Worm (Caenorhabditis elegans) whole organism, L1 larva: ENCODE measurements around the gene micu-1.

ENCODE experiments used
- C16A3.4 ChIP-seq: fragments of 150-350 bp; optimal IDR thresholded peaks from 2 replicates; lab custom pipeline; 2014; ENCODE audit warnings: missing biosample characterization, missing genetic modification characterization
- C34B4.2 ChIP-seq: sonication (generic microtip); optimal IDR thresholded peaks from 2 replicates; lab custom pipeline; 2017; ENCODE audit warnings: mild to moderate bottlenecking, missing genetic modification characterization, missing compliant biosample characterization
- Y116A8C.19 ChIP-seq: sonication (generic microtip); optimal IDR thresholded peaks from 2 replicates; lab custom pipeline; 2016; ENCODE audit warnings: missing compliant biosample characterization, missing genetic modification characterization, borderline replicate concordance
- aha-1 ChIP-seq: fragments of 150-350 bp; optimal IDR thresholded peaks from 2 replicates; lab custom pipeline; 2014; ENCODE audit warnings: missing biosample characterization, missing genetic modification characterization
- alr-1 ChIP-seq: fragments of 200-800 bp; sonication (Bioruptor generic); optimal IDR thresholded peaks from 2 replicates; lab custom pipeline; 2018; ENCODE audit warnings: borderline replicate concordance, mild to moderate bottlenecking, missing genetic modification characterization, missing compliant biosample characterization
- ama-1 ChIP-seq: fragments of 150-350 bp; optimal IDR thresholded peaks from 2 replicates; lab custom pipeline; 2014
- blmp-1 ChIP-seq: fragments of 150-350 bp; optimal IDR thresholded peaks from 2 replicates; lab custom pipeline; 2014; ENCODE audit warnings: missing biosample characterization, missing genetic modification characterization
- ceh-8 ChIP-seq: fragments of 200-800 bp; sonication (Bioruptor generic); optimal IDR thresholded peaks from 2 replicates; lab custom pipeline; 2018; ENCODE audit warnings: mild to moderate bottlenecking, missing genetic modification characterization, moderate library complexity, missing compliant biosample characterization
- ceh-82 ChIP-seq, 3 experiments: fragments of 150-350 bp in 1 of 3; sonication (generic microtip) in 2 of 3; optimal IDR thresholded peaks; 2 replicates each; lab custom pipeline; 2014 to 2017; ENCODE audit warnings: missing biosample characterization in 3 of 3, missing genetic modification characterization in 3 of 3
- ceh-88 ChIP-seq: fragments of 200-800 bp; sonication (Bioruptor generic); IDR thresholded peaks from 2 replicates; pipeline ENCODE4 v1.3.6; 2022; ENCODE audit warnings: missing genetic modification characterization, missing compliant biosample characterization
- ceh-90 ChIP-seq: sonication (generic microtip); optimal IDR thresholded peaks from 2 replicates; lab custom pipeline; 2016; ENCODE audit warnings: missing genetic modification characterization, missing compliant biosample characterization
- dpl-1 ChIP-seq, 3 experiments: fragments of 150-350 bp in 2 of 3; sonication (generic microtip) in 1 of 3; optimal IDR thresholded peaks; 2 replicates each; lab custom pipeline; 2014 to 2017; ENCODE audit warnings: missing biosample characterization in 3 of 3, missing genetic modification characterization in 3 of 3, missing genetic modification reagents in 3 of 3
- dsc-1 ChIP-seq: sonication (generic microtip); optimal IDR thresholded peaks from 2 replicates; lab custom pipeline; 2016; ENCODE audit warnings: mild to moderate bottlenecking, missing genetic modification characterization, missing compliant biosample characterization
- efl-1 ChIP-seq, 4 experiments: fragments of 150-350 bp; optimal IDR thresholded peaks in 3 of 4; peaks in 1 of 4; 1 replicate in 1 of 4; 2 replicates in 3 of 4; lab custom pipeline; 2014; ENCODE audit warnings: missing biosample characterization in 2 of 4, missing genetic modification characterization in 2 of 4, missing genetic modification reagents in 2 of 4
- egl-13 ChIP-seq: sonication (generic microtip); optimal IDR thresholded peaks from 2 replicates; lab custom pipeline; 2016; ENCODE audit warnings: missing genotype, missing genetic modification reagents, missing genetic modification characterization, missing compliant biosample characterization
- elt-2 ChIP-seq: sonication (generic microtip); optimal IDR thresholded peaks from 2 replicates; lab custom pipeline; 2016; ENCODE audit warnings: missing genetic modification characterization, mild to moderate bottlenecking, inconsistent platforms, missing compliant biosample characterization, missing genetic modification reagents
- elt-3 ChIP-seq, 6 experiments: fragments of 150-350 bp in 1 of 6; sonication (generic microtip); optimal IDR thresholded peaks; 2 replicates each; lab custom pipeline; 2017 to 2018; ENCODE audit warnings: missing biosample characterization in 6 of 6, missing genetic modification characterization in 6 of 6, inconsistent platforms in 1 of 6
- ets-5 ChIP-seq: fragments of 200-800 bp; sonication (Bioruptor generic); IDR thresholded peaks from 2 replicates; pipeline ENCODE4 v1.3.6; 2022; ENCODE audit warnings: missing genetic modification characterization, missing compliant biosample characterization
- fkh-10 ChIP-seq: sonication (generic microtip); optimal IDR thresholded peaks from 2 replicates; lab custom pipeline; 2017; ENCODE audit warnings: missing biosample characterization, missing genetic modification reagents, missing genetic modification characterization
- fkh-4 ChIP-seq: sonication (generic microtip); optimal IDR thresholded peaks from 2 replicates; lab custom pipeline; 2016; ENCODE audit warnings: missing compliant biosample characterization, missing genetic modification characterization, borderline replicate concordance
- fkh-8 ChIP-seq: sonication (generic microtip); optimal IDR thresholded peaks from 2 replicates; lab custom pipeline; 2016; ENCODE audit warnings: mild to moderate bottlenecking, missing genetic modification characterization, missing compliant biosample characterization
- grh-1 ChIP-seq: fragments of 200-800 bp; sonication (Bioruptor generic); IDR thresholded peaks from 2 replicates; pipeline ENCODE4 v1.3.6; 2022; ENCODE audit warnings: missing genetic modification reagents, missing genetic modification characterization, missing compliant biosample characterization
- lin-13 ChIP-seq: fragments of 150-350 bp; optimal IDR thresholded peaks from 2 replicates; lab custom pipeline; 2014; ENCODE audit warnings: missing biosample characterization, missing genetic modification reagents, missing genetic modification characterization
- lin-39 ChIP-seq: fragments of 150-350 bp; optimal IDR thresholded peaks from 2 replicates; lab custom pipeline; 2014; ENCODE audit warnings: missing biosample characterization, missing genetic modification reagents, missing genetic modification characterization
- lsy-2 ChIP-seq, 2 experiments: fragments of 150-350 bp; optimal IDR thresholded peaks; 2 replicates each; lab custom pipeline; 2014; ENCODE audit warnings: missing biosample characterization in 2 of 2, missing genetic modification characterization in 2 of 2
- mdl-1 ChIP-seq, 2 experiments: fragments of 150-350 bp; optimal IDR thresholded peaks; 2 replicates each; lab custom pipeline; 2014 to 2017; ENCODE audit warnings: missing biosample characterization in 2 of 2, missing genetic modification characterization in 2 of 2, inconsistent platforms in 1 of 2
- mep-1 ChIP-seq: fragments of 150-350 bp; optimal IDR thresholded peaks from 2 replicates; lab custom pipeline; 2014; ENCODE audit warnings: missing biosample characterization, missing genetic modification characterization
- nhr-20 ChIP-seq: sonication (generic microtip); optimal IDR thresholded peaks from 2 replicates; lab custom pipeline; 2016; ENCODE audit warnings: mild to moderate bottlenecking, missing genetic modification characterization, missing compliant biosample characterization
- nhr-28 ChIP-seq: fragments of 150-350 bp; optimal IDR thresholded peaks from 2 replicates; lab custom pipeline; 2014; ENCODE audit warnings: missing biosample characterization, missing genetic modification characterization
- nhr-47 ChIP-seq: sonication (generic microtip); optimal IDR thresholded peaks from 2 replicates; lab custom pipeline; 2016; ENCODE audit warnings: mild to moderate bottlenecking, missing genetic modification characterization, moderate library complexity, missing compliant biosample characterization
- nhr-71 ChIP-seq: sonication (generic microtip); optimal IDR thresholded peaks from 2 replicates; lab custom pipeline; 2016; ENCODE audit warnings: mild to moderate bottlenecking, missing genetic modification characterization, moderate library complexity, missing compliant biosample characterization
- nhr-76 ChIP-seq: sonication (generic microtip); optimal IDR thresholded peaks from 2 replicates; lab custom pipeline; 2017; ENCODE audit warnings: missing biosample characterization, missing genetic modification characterization
- nhr-90 ChIP-seq: sonication (generic microtip); optimal IDR thresholded peaks from 2 replicates; lab custom pipeline; 2016; ENCODE audit warnings: mild to moderate bottlenecking, missing genetic modification characterization, missing compliant biosample characterization; ENCODE audit not compliant: poor library complexity
- pag-3 ChIP-seq: sonication (generic microtip); optimal IDR thresholded peaks from 2 replicates; lab custom pipeline; 2017; ENCODE audit warnings: missing genetic modification characterization, mild to moderate bottlenecking, missing compliant biosample characterization, antibody characterized with exemption, borderline replicate concordance; ENCODE audit not compliant: insufficient read depth
- pqm-1 ChIP-seq: sonication (generic microtip); optimal IDR thresholded peaks from 3 replicates; lab custom pipeline; 2017; ENCODE audit warnings: missing biosample characterization, missing genetic modification characterization
- rnt-1 ChIP-seq: sonication (generic microtip); optimal IDR thresholded peaks from 2 replicates; lab custom pipeline; 2016; ENCODE audit warnings: mild to moderate bottlenecking, missing genetic modification characterization, moderate library complexity, missing compliant biosample characterization
- skn-1 ChIP-seq: fragments of 150-350 bp; optimal IDR thresholded peaks from 2 replicates; lab custom pipeline; 2014; ENCODE audit warnings: missing biosample characterization, missing genetic modification characterization
- snu-23 ChIP-seq: sonication (generic microtip); optimal IDR thresholded peaks from 2 replicates; lab custom pipeline; 2016; ENCODE audit warnings: missing genetic modification characterization, missing compliant biosample characterization
- sup-37 ChIP-seq: fragments of 200-800 bp; sonication (Bioruptor generic); optimal IDR thresholded peaks from 2 replicates; lab custom pipeline; 2018; ENCODE audit warnings: mild to moderate bottlenecking, missing genetic modification characterization, missing compliant biosample characterization
- swsn-7 ChIP-seq: sonication (generic microtip); optimal IDR thresholded peaks from 2 replicates; lab custom pipeline; 2016; ENCODE audit warnings: missing genetic modification characterization, missing compliant biosample characterization
- tbx-2 ChIP-seq: sonication (generic microtip); optimal IDR thresholded peaks from 2 replicates; lab custom pipeline; 2016; ENCODE audit warnings: missing genetic modification characterization, missing compliant biosample characterization
- tlp-1 ChIP-seq: fragments of 150-350 bp; optimal IDR thresholded peaks from 2 replicates; lab custom pipeline; 2014; ENCODE audit warnings: missing biosample characterization, missing genetic modification characterization
- unc-30 ChIP-seq: sonication (generic microtip); optimal IDR thresholded peaks from 2 replicates; lab custom pipeline; 2017; ENCODE audit warnings: missing biosample characterization, missing genetic modification characterization
- unc-62 ChIP-seq: fragments of 150-350 bp; optimal IDR thresholded peaks from 2 replicates; lab custom pipeline; 2014; ENCODE audit warnings: missing biosample characterization, missing genetic modification reagents, missing genetic modification characterization
- unc-86 ChIP-seq: sonication (generic microtip); optimal IDR thresholded peaks from 2 replicates; lab custom pipeline; 2016; ENCODE audit warnings: missing genetic modification characterization, missing compliant biosample characterization
- unc-98 ChIP-seq: fragments of 200-800 bp; sonication (Bioruptor generic); IDR thresholded peaks from 2 replicates; pipeline ENCODE4 v1.3.6; 2022; ENCODE audit warnings: missing genetic modification characterization, missing compliant biosample characterization
- vab-15 ChIP-seq: sonication (generic microtip); optimal IDR thresholded peaks from 2 replicates; lab custom pipeline; 2017; ENCODE audit warnings: missing genotype, mild to moderate bottlenecking, missing genetic modification characterization, missing compliant biosample characterization
- xbp-1 ChIP-seq: sonication (generic microtip); optimal IDR thresholded peaks from 2 replicates; lab custom pipeline; 2016; ENCODE audit warnings: missing genetic modification characterization, missing compliant biosample characterization
- ztf-11 ChIP-seq, 2 experiments: sonication (generic microtip); optimal IDR thresholded peaks; 2 replicates each; lab custom pipeline; 2016 to 2017; ENCODE audit warnings: missing genetic modification characterization in 2 of 2, missing biosample characterization in 1 of 2, missing compliant biosample characterization in 1 of 2

The micu-1 gene

DNA sequence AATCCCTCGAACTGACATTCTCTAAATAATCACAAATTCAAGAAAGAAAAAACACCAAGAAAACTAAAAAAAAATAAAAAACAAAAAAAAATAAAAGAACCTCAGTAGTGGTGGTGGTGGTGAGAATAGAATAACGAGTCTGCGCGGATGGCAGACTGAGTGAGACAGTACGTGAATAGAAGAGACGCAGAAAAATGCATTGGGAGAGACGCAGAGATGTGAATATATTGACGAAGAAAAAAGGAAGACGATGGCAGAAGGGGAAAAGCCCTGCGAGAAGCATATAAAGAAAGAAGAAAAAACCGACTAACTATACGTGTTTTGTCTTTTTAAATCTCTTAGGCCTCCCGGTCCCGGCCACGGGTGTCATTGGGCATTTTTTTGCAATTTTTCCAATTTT is 25.2 kb upstream of the micu-1 start, which contains the start of gene unc-26:
Gene unc-26, minus strand, starts transcription at position 23 of the 400 bp plus-strand sequence.
- TF ChIP-seq pqm-1 (tag; lab: Kevin White, UChicago) (no peak), xbp-1 (tag; lab: Kevin White, UChicago) (peak; percentile 29), nhr-47 (peak; percentile 53), lin-13 (GFP tag; lab: Kevin White, UChicago) (no peak), dsc-1 (peak; percentile 22), nhr-20 (tag; lab: Kevin White, UChicago) (no peak), swsn-7 (peak; percentile 46), nhr-71 (tag; lab: Kevin White, UChicago) (peak; percentile 53), pag-3 (no peak), lin-39 (no peak), ceh-82 (tag; optimal IDR thresholded peaks at IDR 0.05; lab: Kevin White, UChicago) (peak in 1 of 3 experiments; percentile 63), mep-1 (peak; percentile 20), blmp-1 (peak; percentile 19), tlp-1 (tag; lab: Kevin White, UChicago) (no peak), unc-86 (peak; percentile 65), snu-23 (peak; percentile 43), ama-1 (lab: Kevin White, UChicago) (no peak), dpl-1 (GFP tag; optimal IDR thresholded peaks at IDR 0.05; lab: Kevin White, UChicago) (peak in 1 of 3 experiments; percentile 6), efl-1 (optimal IDR thresholded peaks at IDR 0.05; lab: Kevin White, UChicago) (peak; percentile 47 to 60), efl-1 (GFP tag; optimal IDR thresholded peaks at IDR 0.05 in 1 of 2; lab: Kevin White, UChicago) (no peak), lsy-2 (tag; optimal IDR thresholded peaks at IDR 0.05; lab: Kevin White, UChicago) (peak; percentile 32 to 45), aha-1 (tag; lab: Kevin White, UChicago) (no peak), sup-37 (no peak), ceh-90 (no peak)

DNA sequence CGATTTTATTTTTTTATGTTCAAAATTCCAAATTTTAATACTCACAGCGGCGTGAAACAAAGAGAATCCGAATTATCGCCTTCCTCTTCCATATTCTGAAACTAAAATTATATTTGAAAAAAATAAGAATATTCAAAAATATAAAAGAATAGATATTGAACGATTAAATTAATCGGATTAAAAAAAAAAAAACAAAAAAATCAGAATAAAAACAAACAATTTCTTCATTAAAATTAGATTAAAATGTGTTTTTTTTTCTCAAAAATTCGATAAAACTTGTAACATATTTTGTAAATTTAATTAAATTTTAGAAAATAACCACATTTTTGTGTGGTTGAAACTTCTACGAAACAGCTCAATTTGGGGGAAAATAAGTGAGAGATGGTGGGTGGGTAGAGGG is 14.9 kb upstream of the micu-1 start, which contains the start of gene cpsf-3:
Gene cpsf-3, minus strand, starts transcription at position 101 of the 400 bp plus-strand sequence.
- no peak for TF ChIP-seq rnt-1 (tag; lab: Kevin White, UChicago)

ce11 chrIV:13289321-13289720 is 8.4 kb upstream of the micu-1 start, which contains the start of gene Y67H2A.10:
TSS of gene Y67H2A.10 (minus strand) at chrIV:13289504.
- TF ChIP-seq C34B4.2 (tag; lab: Kevin White, UChicago) (no peak), fkh-8 (tag; lab: Kevin White, UChicago) (no peak), unc-62 (GFP tag; lab: Kevin White, UChicago) (no peak), ceh-88 (GFP tag; lab: Robert Waterston, UW) (no peak), grh-1 (GFP tag; lab: Robert Waterston, UW) (no peak), vab-15 (tag; lab: Kevin White, UChicago) (no peak), nhr-76 (tag; lab: Kevin White, UChicago) (no peak), ceh-8 (no peak), lsy-2 (tag; optimal IDR thresholded peaks at IDR 0.05; lab: Kevin White, UChicago) (peak; percentile 7 to 52), unc-98 (no peak), skn-1 (peak; percentile 6), fkh-4 (tag; lab: Kevin White, UChicago) (no peak), elt-3 (tag; optimal IDR thresholded peaks at IDR 0.05; lab: Kevin White, UChicago) (no peak), alr-1 (tag; lab: Kevin White, UChicago) (no peak), ets-5 (GFP tag; lab: Robert Waterston, UW) (no peak), nhr-28 (tag; lab: Kevin White, UChicago) (no peak), rnt-1 (tag; lab: Kevin White, UChicago) (peak; percentile 72), mdl-1 (tag; optimal IDR thresholded peaks at IDR 0.05; lab: Kevin White, UChicago) (no peak), nhr-90 (tag; lab: Kevin White, UChicago) (no peak), ceh-82 (tag; optimal IDR thresholded peaks at IDR 0.05; lab: Kevin White, UChicago) (no peak), ztf-11 (tag; optimal IDR thresholded peaks at IDR 0.05; lab: Kevin White, UChicago) (peak in 1 of 2 experiments; percentile 14), unc-30 (no peak), egl-13 (no peak), elt-2 (tag; lab: Kevin White, UChicago) (no peak), dpl-1 (GFP tag; optimal IDR thresholded peaks at IDR 0.05; lab: Kevin White, UChicago) (peak in 2 of 3 experiments; percentile 32 to 47), snu-23 (no peak), pqm-1 (tag; lab: Kevin White, UChicago) (no peak), C16A3.4 (no peak), Y116A8C.19 (no peak), unc-86 (no peak), tbx-2 (tag; lab: Kevin White, UChicago) (peak; percentile 16), fkh-10 (GFP tag; lab: Kevin White, UChicago) (no peak)
